Worm (Caenorhabditis elegans) whole organism, L2 larva: ENCODE data around the gene R05H5.3.
"Not testable (repeated sequence)": the region's sequence is repeated elsewhere in the genome, so short reads cannot be mapped to it uniquely, and the experiment has no call there.

Source experiments
- alr-1 ChIP-seq: fragments of 150-350 bp; optimal IDR thresholded peaks from 2 replicates; lab custom pipeline; 2014; ENCODE audit warnings: missing biosample characterization, missing genetic modification characterization
- nhr-10 ChIP-seq: sonication (generic microtip); optimal IDR thresholded peaks from 2 replicates; lab custom pipeline; 2017; ENCODE audit warnings: missing biosample characterization, missing genetic modification characterization
- ztf-4 ChIP-seq: fragments of 150-350 bp; optimal IDR thresholded peaks from 2 replicates; lab custom pipeline; 2014; ENCODE audit warnings: missing biosample characterization, missing genetic modification characterization

Gene R05H5.3

DNA sequence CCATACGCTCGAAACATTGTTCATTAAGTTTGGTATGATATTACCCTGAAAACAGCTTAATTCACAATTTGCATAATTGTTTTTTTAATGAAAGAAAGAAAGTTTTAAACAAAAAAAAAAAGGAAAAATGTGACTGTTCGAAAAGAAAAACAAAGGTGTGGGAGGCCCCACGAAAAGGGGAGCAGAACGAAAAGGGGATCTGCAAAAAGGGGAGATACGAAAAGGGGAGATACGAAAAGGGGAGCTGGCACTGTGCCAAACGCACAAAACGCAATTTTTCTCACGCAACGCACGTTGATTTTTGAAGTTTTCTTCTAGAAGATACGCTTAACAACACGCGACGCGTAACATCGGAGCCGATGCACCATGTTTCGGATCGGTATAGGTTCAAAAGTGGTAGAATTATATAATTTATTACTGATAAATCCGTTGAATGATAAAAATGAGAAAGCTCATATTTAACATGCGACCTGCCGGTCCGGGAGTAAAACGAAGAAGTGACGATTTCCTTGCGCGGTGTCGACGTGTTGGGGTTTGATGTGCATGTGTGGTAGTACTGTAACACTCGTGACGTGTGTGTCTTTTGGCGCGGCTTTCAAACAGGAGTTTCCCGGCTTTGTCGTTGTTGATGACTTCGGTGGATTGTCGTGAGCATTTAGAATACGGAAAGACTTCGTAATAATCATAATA is 50.3 kb downstream of the R05H5.3 start, which contains the start of gene nrde-2:
nrde-2 (minus strand) TSS at position 45 of the 690 bp plus-strand sequence.
- not testable (repeated sequence) for TF ChIP-seq ztf-4; nhr-10; alr-1 (tag; lab: Kevin White, UChicago)
